Worm (Caenorhabditis elegans): Measurements from ENCODE around the gene atg-3.
"Not testable (repeated sequence)": the region's sequence is repeated elsewhere in the genome, so short reads cannot be mapped to it uniquely, and the experiment has no call there.

Gene atg-3

ce11 chrIV:1038516-1038915, 28.2 kb downstream of the atg-3 start:
- no peak for TF ChIP-seq fkh-10 (GFP tag; optimal IDR thresholded peaks at IDR 0.05)
- TF ChIP-seq elt-1 (tag; optimal IDR thresholded peaks at IDR 0.05): no peak
- no peak for TF ChIP-seq mdl-1 (tag; optimal IDR thresholded peaks at IDR 0.05)
- TF ChIP-seq nhr-237 (tag; optimal IDR thresholded peaks at IDR 0.05): no peak
- no peak for TF ChIP-seq aly-2 (tag; optimal IDR thresholded peaks at IDR 0.05)
- no peak for TF ChIP-seq fos-1 (tag; optimal IDR thresholded peaks at IDR 0.05)
- TF ChIP-seq jun-1 (tag; optimal IDR thresholded peaks at IDR 0.05): no peak
- no peak for TF ChIP-seq ZK546.5 (tag; optimal IDR thresholded peaks at IDR 0.05)
- TF ChIP-seq lin-15B (tag; optimal IDR thresholded peaks at IDR 0.05): no peak

- no peak for TF ChIP-seq fkh-2 (tag; optimal IDR thresholded peaks at IDR 0.05)
- no peak for TF ChIP-seq nhr-12 (tag; optimal IDR thresholded peaks at IDR 0.05)
- TF ChIP-seq mml-1 (tag; optimal IDR thresholded peaks at IDR 0.05): no peak
- no peak for TF ChIP-seq ztf-4 (tag; optimal IDR thresholded peaks at IDR 0.05)
- no peak for TF ChIP-seq eor-1 (tag; optimal IDR thresholded peaks at IDR 0.05)
- TF ChIP-seq lin-15B (tag; optimal IDR thresholded peaks at IDR 0.05): no peak
- TF ChIP-seq ama-1 (optimal IDR thresholded peaks at IDR 0.05): no peak
- TF ChIP-seq skn-1 (tag; optimal IDR thresholded peaks at IDR 0.05): no peak
These were observed 30.2 kb downstream of the atg-3 start for ce11 chrIV:1040537-1040936.

- no peak for TF ChIP-seq pqm-1 (tag; optimal IDR thresholded peaks at IDR 0.05)
- no peak for TF ChIP-seq nfya-1 (tag; optimal IDR thresholded peaks at IDR 0.05; ENCODE audit: insufficient read depth)
- TF ChIP-seq zag-1 (tag; optimal IDR thresholded peaks at IDR 0.05): no peak
- no peak for TF ChIP-seq daf-12 (tag; optimal IDR thresholded peaks at IDR 0.05)
- TF ChIP-seq fkh-2 (tag; optimal IDR thresholded peaks at IDR 0.05): no peak
- no peak for TF ChIP-seq egl-5 (tag; optimal IDR thresholded peaks at IDR 0.05)
- no peak for TF ChIP-seq nhr-67 (tag; optimal IDR thresholded peaks at IDR 0.05)
- TF ChIP-seq nhr-11 (tag; optimal IDR thresholded peaks at IDR 0.05): no peak
- TF ChIP-seq mml-1 (tag; optimal IDR thresholded peaks at IDR 0.05): no peak
- TF ChIP-seq elt-3 (tag; optimal IDR thresholded peaks at IDR 0.05): no peak
- no peak for TF ChIP-seq ceh-82 (tag; optimal IDR thresholded peaks at IDR 0.05)
- TF ChIP-seq jun-1 (tag; optimal IDR thresholded peaks at IDR 0.05): no peak
These were observed 34.0 kb downstream of the atg-3 start, which contains the start of gene Y55F3AM.11 for ce11 chrIV:1044287-1044686. Gene Y55F3AM.11 (minus strand): TSS chrIV:1044387.

- TF ChIP-seq unc-62 (GFP tag; optimal IDR thresholded peaks at IDR 0.05) (no peak), zag-1 (tag; optimal IDR thresholded peaks at IDR 0.05) (no peak), ama-1 (optimal IDR thresholded peaks at IDR 0.05) (no peak), nhr-25 (tag; optimal IDR thresholded peaks at IDR 0.05) (no peak), R02D3.7 (tag; optimal IDR thresholded peaks at IDR 0.05) (no peak), eor-1 (tag; optimal IDR thresholded peaks at IDR 0.05) (no peak), jun-1 (tag; optimal IDR thresholded peaks at IDR 0.05) (no peak), nhr-28 (tag; optimal IDR thresholded peaks at IDR 0.05) (no peak), lsy-12 (tag; optimal IDR thresholded peaks at IDR 0.05) (no peak)
These were observed 35.4 kb downstream of the atg-3 start, which contains the start of gene srx-12 for ce11 chrIV:1045683-1046082. Gene srx-12 (plus strand): TSS chrIV:1045983.

ce11 chrIV:1046996-1047395, 36.7 kb downstream of the atg-3 start:
- peak; percentile 53 for TF ChIP-seq ceh-28 (tag; optimal IDR thresholded peaks at IDR 0.05)
- no peak for TF ChIP-seq ztf-11 (tag; optimal IDR thresholded peaks at IDR 0.05)

ce11 chrIV:1051636-1052133, 41.4 kb downstream of the atg-3 start, which contains the start of gene Y55F3AM.21:
Gene Y55F3AM.21 (minus strand): TSS chrIV:1051686.
- TF ChIP-seq elt-1 (tag; optimal IDR thresholded peaks at IDR 0.05); nhr-11 (tag; optimal IDR thresholded peaks at IDR 0.05); sea-2 (GFP tag; optimal IDR thresholded peaks at IDR 0.05): not testable (repeated sequence)
